Worm (Caenorhabditis elegans): ENCODE data around the gene ecps-1.

ecps-1 gene

ce11 chrIII:10460427-10461163, at the start of gene ecps-1:
ecps-1 (minus strand) TSS chrIII:10460551.
- peak; percentile 45 for TF ChIP-seq nhr-11 (tag; optimal IDR thresholded peaks at IDR 0.05)
- peak; percentile 86 for TF ChIP-seq R02D3.7 (tag; optimal IDR thresholded peaks at IDR 0.05)
- peak; percentile 97 for TF ChIP-seq skn-1 (tag; optimal IDR thresholded peaks at IDR 0.05)
- no peak for TF ChIP-seq ztf-11 (tag; optimal IDR thresholded peaks at IDR 0.05)
- TF ChIP-seq lin-15B (tag; optimal IDR thresholded peaks at IDR 0.05): peak; percentile 93
- TF ChIP-seq tbx-2 (tag; optimal IDR thresholded peaks at IDR 0.05): no peak
- peak; percentile 57 for TF ChIP-seq pqm-1 (tag; optimal IDR thresholded peaks at IDR 0.05)
- TF ChIP-seq nhr-23 (tag; optimal IDR thresholded peaks at IDR 0.05): peak; percentile 89
- no peak for TF ChIP-seq fkh-2 (tag; optimal IDR thresholded peaks at IDR 0.05)
- TF ChIP-seq egl-5 (tag; optimal IDR thresholded peaks at IDR 0.05): peak; percentile 7
- peak; percentile 77 for TF ChIP-seq ceh-28 (tag; optimal IDR thresholded peaks at IDR 0.05)
- no peak for TF ChIP-seq sea-2 (GFP tag; optimal IDR thresholded peaks at IDR 0.05)
- peak; percentile 32 for TF ChIP-seq mdl-1 (tag; optimal IDR thresholded peaks at IDR 0.05)
- peak; percentile 13 for TF ChIP-seq elt-1 (tag; optimal IDR thresholded peaks at IDR 0.05)
- TF ChIP-seq fkh-10 (GFP tag; optimal IDR thresholded peaks at IDR 0.05): peak; percentile 53
- TF ChIP-seq ama-1 (optimal IDR thresholded peaks at IDR 0.05): no peak
- peak; percentile 51 for TF ChIP-seq elt-2 (tag; optimal IDR thresholded peaks at IDR 0.05)
- peak; percentile 9 for TF ChIP-seq zag-1 (tag; optimal IDR thresholded peaks at IDR 0.05)
- no peak for TF ChIP-seq unc-39 (tag; optimal IDR thresholded peaks at IDR 0.05)
- peak; percentile 32 for TF ChIP-seq lin-39 (tag; optimal IDR thresholded peaks at IDR 0.05)
- no peak for TF ChIP-seq nhr-28 (tag; optimal IDR thresholded peaks at IDR 0.05)
- TF ChIP-seq nhr-43 (tag; optimal IDR thresholded peaks at IDR 0.05; ENCODE audit: poor library complexity, severe bottlenecking): peak; percentile 89
- peak; percentile 81 for TF ChIP-seq lsy-12 (tag; optimal IDR thresholded peaks at IDR 0.05)
- peak; percentile 76 for TF ChIP-seq nhr-25 (tag; optimal IDR thresholded peaks at IDR 0.05)
- TF ChIP-seq jun-1 (tag; optimal IDR thresholded peaks at IDR 0.05): peak; percentile 63
- peak; percentile 97 for TF ChIP-seq pha-4 (tag; optimal IDR thresholded peaks at IDR 0.05)
- TF ChIP-seq daf-12 (tag; optimal IDR thresholded peaks at IDR 0.05): no peak
- TF ChIP-seq unc-62 (GFP tag; optimal IDR thresholded peaks at IDR 0.05): peak; percentile 12
- peak; percentile 62 for TF ChIP-seq ceh-82 (tag; optimal IDR thresholded peaks at IDR 0.05)
- peak; percentile 68 for TF ChIP-seq snpc-4 (tag; optimal IDR thresholded peaks at IDR 0.05)

ce11 chrIII:10506699-10507248, 46.4 kb upstream of the ecps-1 start, which contains the start of the genes sip-1 and sly-1:
sip-1 (minus strand) TSS chrIII:10506801.
sly-1 (plus strand) TSS chrIII:10507058.
- TF ChIP-seq snpc-4 (tag; optimal IDR thresholded peaks at IDR 0.05) (peak; percentile 90), mdl-1 (tag; optimal IDR thresholded peaks at IDR 0.05) (no peak), nhr-12 (tag; optimal IDR thresholded peaks at IDR 0.05) (no peak), lin-15B (tag; optimal IDR thresholded peaks at IDR 0.05) (peak; percentile 96), hmg-11 (tag; optimal IDR thresholded peaks at IDR 0.05) (peak; percentile 70), skn-1 (tag; optimal IDR thresholded peaks at IDR 0.05) (peak; percentile 67), elt-2 (tag; optimal IDR thresholded peaks at IDR 0.05) (peak; percentile 43), pha-4 (tag; optimal IDR thresholded peaks at IDR 0.05) (peak; percentile 93), R02D3.7 (tag; optimal IDR thresholded peaks at IDR 0.05) (peak; percentile 86), mml-1 (tag; optimal IDR thresholded peaks at IDR 0.05) (no peak), pqm-1 (tag; optimal IDR thresholded peaks at IDR 0.05) (peak; percentile 6), ceh-28 (tag; optimal IDR thresholded peaks at IDR 0.05) (peak; percentile 40), unc-39 (tag; optimal IDR thresholded peaks at IDR 0.05) (no peak), nfya-1 (tag; optimal IDR thresholded peaks at IDR 0.05; ENCODE audit: insufficient read depth) (peak; percentile 90), zag-1 (tag; optimal IDR thresholded peaks at IDR 0.05) (no peak), nhr-43 (tag; optimal IDR thresholded peaks at IDR 0.05; ENCODE audit: poor library complexity, severe bottlenecking) (peak; percentile 59), elt-1 (tag; optimal IDR thresholded peaks at IDR 0.05) (no peak), nhr-25 (tag; optimal IDR thresholded peaks at IDR 0.05) (peak; percentile 35), tbx-2 (tag; optimal IDR thresholded peaks at IDR 0.05) (peak; percentile 54), ztf-11 (tag; optimal IDR thresholded peaks at IDR 0.05) (no peak), jun-1 (tag; optimal IDR thresholded peaks at IDR 0.05) (peak; percentile 75), fkh-10 (GFP tag; optimal IDR thresholded peaks at IDR 0.05) (peak; percentile 26), nhr-23 (tag; optimal IDR thresholded peaks at IDR 0.05) (peak; percentile 90)

- TF ChIP-seq skn-1 (tag; optimal IDR thresholded peaks at IDR 0.05) (no peak), tbx-2 (tag; optimal IDR thresholded peaks at IDR 0.05) (no peak), nhr-67 (tag; optimal IDR thresholded peaks at IDR 0.05) (no peak), nfya-1 (tag; optimal IDR thresholded peaks at IDR 0.05; ENCODE audit: insufficient read depth) (no peak), ZK546.5 (tag; optimal IDR thresholded peaks at IDR 0.05) (no peak), egl-5 (tag; optimal IDR thresholded peaks at IDR 0.05) (no peak), nhr-237 (tag; optimal IDR thresholded peaks at IDR 0.05) (no peak)
Measured at ce11 chrIII:10505943-10506698, 45.8 kb upstream of the ecps-1 start.

Measured in whole organism, L3 larva.